Fruit fly (Drosophila melanogaster): ENCODE data around the gene PIG-H.
A peak's percentile ranks its signal among the peaks of the same experiment; 100 is the strongest.

PIG-H gene

DNA sequence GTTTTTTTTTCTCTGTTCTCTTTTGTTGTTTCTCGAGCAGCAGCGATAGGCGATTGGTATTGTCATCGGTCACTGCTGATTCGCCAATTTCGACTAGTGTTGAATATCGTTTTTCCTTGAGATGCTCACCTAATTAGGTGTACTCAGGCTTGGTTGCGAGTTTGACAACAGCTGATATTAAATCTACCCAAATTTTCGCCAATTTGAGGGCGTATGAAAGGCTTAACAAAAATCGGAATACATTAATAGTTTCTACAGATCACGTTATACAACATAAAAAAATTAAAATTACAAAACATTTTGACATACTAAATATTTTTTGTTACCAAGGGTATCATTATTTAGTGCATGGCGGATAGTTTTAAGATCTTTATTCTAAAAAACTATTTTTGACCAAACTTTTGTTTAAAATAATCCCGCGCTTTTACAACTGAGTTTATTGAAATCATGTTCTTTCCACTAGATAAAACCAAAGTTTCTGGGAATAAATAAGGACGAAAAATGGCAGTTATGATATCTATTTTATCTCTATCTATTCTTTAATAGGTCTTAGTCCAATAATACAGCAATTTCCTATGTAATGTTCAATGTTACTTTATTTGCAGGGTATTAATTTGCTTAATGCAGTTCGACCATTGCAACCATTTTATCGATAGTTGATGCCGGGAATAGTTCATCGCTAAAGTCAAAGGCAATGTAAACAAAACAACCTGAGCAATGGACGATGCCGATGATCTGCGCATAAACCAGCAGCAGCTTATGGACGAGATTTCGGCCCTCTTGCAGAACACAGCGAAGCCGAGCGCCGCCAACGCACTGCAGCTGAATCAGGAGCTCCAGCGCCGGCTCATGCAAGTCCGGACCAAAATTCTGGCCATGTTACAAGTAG is 13.7 kb downstream of the PIG-H start, which contains the start of the genes CG10435 and Pbp95 (continued):
- TF ChIP-seq CG2712 (tag; optimal IDR thresholded peaks at IDR 0.05): peak; percentile 58
- TF ChIP-seq otp (GFP tag; IDR thresholded peaks at IDR 0.05): peak; percentile 50; the same call in 1 of the 3 replicates
- TF ChIP-seq sima (GFP tag; optimal IDR thresholded peaks at IDR 0.05): no peak
- peak; percentile 1 for TF ChIP-seq fd96Cb (tag; optimal IDR thresholded peaks at IDR 0.05)
- TF ChIP-seq repo (GFP tag; optimal IDR thresholded peaks at IDR 0.05): no peak
- peak; percentile 62 for TF ChIP-seq pzg (GFP tag; optimal IDR thresholded peaks at IDR 0.05)
- no peak for TF ChIP-seq CG32767 (GFP tag; IDR thresholded peaks at IDR 0.05)
- TF ChIP-seq mam (GFP tag; optimal IDR thresholded peaks at IDR 0.05): peak; percentile 82
- 0 out of 2 replicates have a peak, but pooled peaks have one; percentile 26 for TF ChIP-seq ranshi (GFP tag; IDR thresholded peaks at IDR 0.05)
- TF ChIP-seq corto (GFP tag; optimal IDR thresholded peaks at IDR 0.05): no peak
- peak; percentile 79 for TF ChIP-seq lilli (GFP tag; optimal IDR thresholded peaks at IDR 0.05)
- TF ChIP-seq CG4424 (GFP tag; optimal IDR thresholded peaks at IDR 0.05): peak; percentile 52
- TF ChIP-seq CG15073 (GFP tag; optimal IDR thresholded peaks at IDR 0.05): no peak
- peak; percentile 11 for TF ChIP-seq gfzf (GFP tag; optimal IDR thresholded peaks at IDR 0.05)
- TF ChIP-seq cas (GFP tag; IDR thresholded peaks at IDR 0.05): peak; percentile 61
- TF ChIP-seq CG13775 (GFP tag; optimal IDR thresholded peaks at IDR 0.05): peak; percentile 56
- peak; percentile 21 for TF ChIP-seq Fer3 (tag; optimal IDR thresholded peaks at IDR 0.05)
- 0 out of 4 replicates have a peak, but pooled peaks have one; percentile 48 for TF ChIP-seq chinmo (GFP tag; IDR thresholded peaks at IDR 0.05; ENCODE audit: partially characterized antibody)
- peak; percentile 37 for TF ChIP-seq Abd-B (GFP tag; optimal IDR thresholded peaks at IDR 0.05)
- TF ChIP-seq fd64A (GFP tag; optimal IDR thresholded peaks at IDR 0.05): no peak
- TF ChIP-seq H2.0 (GFP tag; IDR thresholded peaks at IDR 0.05): peak; percentile 58; the same call in 1 of the 2 replicates
- TF ChIP-seq CG8359 (GFP tag; optimal IDR thresholded peaks at IDR 0.05; ENCODE audit: borderline replicate concordance): no peak
- TF ChIP-seq fru (optimal IDR thresholded peaks at IDR 0.05): no peak
- peak in 1 of 2 experiments; percentile 34 for TF ChIP-seq bsh (GFP tag; optimal IDR thresholded peaks at IDR 0.05)
- TF ChIP-seq CG14860 (GFP tag; IDR thresholded peaks at IDR 0.05; ENCODE audit: partially characterized antibody): peak; percentile 44; the same call in 1 of the 3 replicates
- TF ChIP-seq NfI (GFP tag; optimal IDR thresholded peaks at IDR 0.05): peak; percentile 51
- peak; percentile 58 for TF ChIP-seq CG32532 (GFP tag; IDR thresholded peaks at IDR 0.05)
- peak; percentile 70; the same call in 2 of the 4 replicates for TF ChIP-seq Gug (GFP tag; IDR thresholded peaks at IDR 0.05)
- peak; percentile 70 for TF ChIP-seq NFAT (GFP tag; IDR thresholded peaks at IDR 0.05)
- TF ChIP-seq Rx (GFP tag; IDR thresholded peaks at IDR 0.05): peak; percentile 56
- TF ChIP-seq CG1529 (GFP tag; optimal IDR thresholded peaks at IDR 0.05): no peak
- TF ChIP-seq prd (optimal IDR thresholded peaks at IDR 0.05): no peak
- TF ChIP-seq prd (GFP tag; IDR thresholded peaks at IDR 0.05): peak; percentile 39; the same call in 1 of the 3 replicates
- peak; percentile 82 for TF ChIP-seq vvl (GFP tag; IDR thresholded peaks at IDR 0.05)
- TF ChIP-seq CG9215 (GFP tag; IDR thresholded peaks at IDR 0.05): peak; percentile 62
- peak; percentile 67 for TF ChIP-seq CG9727 (GFP tag; optimal IDR thresholded peaks at IDR 0.05)
- TF ChIP-seq CG33557 (GFP tag; optimal IDR thresholded peaks at IDR 0.05): no peak
- peak; percentile 68 for TF ChIP-seq knrl (GFP tag; IDR thresholded peaks at IDR 0.05; ENCODE audit: partially characterized antibody)
- TF ChIP-seq Dbx (GFP tag; IDR thresholded peaks at IDR 0.05): peak; percentile 67; the same call in 1 of the 3 replicates
- peak; percentile 81 for TF ChIP-seq Rfx (GFP tag; IDR thresholded peaks at IDR 0.05)
- TF ChIP-seq Pdp1 (GFP tag; optimal IDR thresholded peaks at IDR 0.05): peak; percentile 67 to 68
- TF ChIP-seq CG14014 (GFP tag; IDR thresholded peaks at IDR 0.05): peak; percentile 38; the same call in 1 of the 2 replicates
- TF ChIP-seq az2 (GFP tag; optimal IDR thresholded peaks at IDR 0.05): peak; percentile 54
- TF ChIP-seq Doc3 (GFP tag; IDR thresholded peaks at IDR 0.05; ENCODE audit: partially characterized antibody): peak; percentile 66
- no peak for TF ChIP-seq Nf-YB (GFP tag; optimal IDR thresholded peaks at IDR 0.05)
- TF ChIP-seq Myb (GFP tag; optimal IDR thresholded peaks at IDR 0.05): peak; percentile 36
- TF ChIP-seq YL-1 (GFP tag; optimal IDR thresholded peaks at IDR 0.05): no peak
- peak; percentile 35; the same call in 1 of the 2 replicates for TF ChIP-seq Ada2b (GFP tag; IDR thresholded peaks at IDR 0.05)

All from whole organism, embryonic.